Fruit fly (Drosophila melanogaster) whole organism, adult: ENCODE measurements around the gene CG15563.

ENCODE experiments used
- CG11617 ChIP-seq: fragments of 200-800 bp; sonication (Bioruptor generic); optimal IDR thresholded peaks from 2 replicates; lab custom pipeline; 2017; ENCODE audit warnings: mild to moderate bottlenecking, missing biosample characterization, missing genetic modification reagents, missing genetic modification characterization
- CG12768 ChIP-seq: fragments of 200-800 bp; sonication (Bioruptor generic); optimal IDR thresholded peaks from 2 replicates; lab custom pipeline; 2017; ENCODE audit warnings: missing biosample characterization, missing genetic modification characterization, mild to moderate bottlenecking, moderate library complexity, missing genetic modification reagents
- CG14711 ChIP-seq: fragments of 200-800 bp; sonication (Bioruptor generic); optimal IDR thresholded peaks from 2 replicates; lab custom pipeline; 2018; ENCODE audit warnings: missing biosample characterization, mild to moderate bottlenecking, missing genetic modification characterization, moderate library complexity
- CG1620 ChIP-seq: fragments of 200-800 bp; sonication (Bioruptor generic); optimal IDR thresholded peaks from 2 replicates; lab custom pipeline; 2016; ENCODE audit warnings: missing biosample characterization, missing genetic modification characterization
- CG33017 ChIP-seq: fragments of 200-800 bp; sonication (Bioruptor generic); optimal IDR thresholded peaks from 2 replicates; lab custom pipeline; 2018; ENCODE audit warnings: missing biosample characterization, mild to moderate bottlenecking, missing genetic modification characterization, moderate library complexity
- CG5204 ChIP-seq: fragments of 200-800 bp; sonication (Bioruptor generic); optimal IDR thresholded peaks from 2 replicates; lab custom pipeline; 2016; ENCODE audit warnings: missing biosample characterization, missing genetic modification characterization
- CG7045 ChIP-seq: fragments of 200-800 bp; sonication (Bioruptor generic); optimal IDR thresholded peaks from 2 replicates; lab custom pipeline; 2017; ENCODE audit warnings: missing biosample characterization, mild to moderate bottlenecking, missing genetic modification characterization
- CG7101 ChIP-seq: fragments of 200-800 bp; sonication (Bioruptor generic); optimal IDR thresholded peaks from 2 replicates; lab custom pipeline; 2018; ENCODE audit warnings: missing biosample characterization, mild to moderate bottlenecking, missing genetic modification characterization, moderate library complexity
- Clk ChIP-seq: fragments of 200-800 bp; sonication (Bioruptor generic); optimal IDR thresholded peaks from 2 replicates; lab custom pipeline; 2017; ENCODE audit warnings: missing biosample characterization, missing genetic modification characterization
- Crg-1 ChIP-seq: fragments of 200-800 bp; sonication (Bioruptor generic); optimal IDR thresholded peaks from 2 replicates; lab custom pipeline; 2016; ENCODE audit warnings: missing biosample characterization, missing genetic modification characterization
- Hr96 ChIP-seq: fragments of 200-800 bp; sonication (Bioruptor generic); optimal IDR thresholded peaks from 2 replicates; lab custom pipeline; 2016; ENCODE audit warnings: missing biosample characterization, missing genetic modification characterization
- Mnt ChIP-seq: fragments of 200-800 bp; sonication (Bioruptor generic); optimal IDR thresholded peaks from 2 replicates; lab custom pipeline; 2016; ENCODE audit warnings: missing biosample characterization, mild to moderate bottlenecking, missing genetic modification characterization
- bab1 ChIP-seq: fragments of 200-800 bp; sonication (Bioruptor generic); optimal IDR thresholded peaks from 3 replicates; lab custom pipeline; 2019; ENCODE audit warnings: missing biosample characterization, mild to moderate bottlenecking, missing genetic modification characterization, moderate library complexity
- cic ChIP-seq: fragments of 200-800 bp; sonication (Bioruptor generic); optimal IDR thresholded peaks from 2 replicates; lab custom pipeline; 2017; ENCODE audit warnings: missing biosample characterization, mild to moderate bottlenecking, missing genetic modification characterization, moderate library complexity
- cnc ChIP-seq, 2 experiments: fragments of >200 bp; optimal IDR thresholded peaks; 2 replicates each; lab custom pipeline; 2017
- kay ChIP-seq: fragments of 200-800 bp; sonication (Bioruptor generic); peaks from one replicate; lab custom pipeline; 2016; ENCODE audit warnings: missing biosample characterization, missing genetic modification characterization, borderline replicate concordance
- ovo ChIP-seq: fragments of 200-800 bp; sonication (Bioruptor generic); optimal IDR thresholded peaks from 2 replicates; lab custom pipeline; 2016; ENCODE audit warnings: missing biosample characterization, missing genetic modification characterization
- pad ChIP-seq: fragments of 200-800 bp; sonication (Bioruptor generic); optimal IDR thresholded peaks from 3 replicates; lab custom pipeline; 2017; ENCODE audit warnings: missing biosample characterization, missing genetic modification characterization, mild to moderate bottlenecking, moderate library complexity, missing genetic modification reagents
- tj ChIP-seq: fragments of 200-800 bp; sonication (Bioruptor generic); optimal IDR thresholded peaks from 3 replicates; lab custom pipeline; 2017; ENCODE audit warnings: missing biosample characterization, mild to moderate bottlenecking, missing genetic modification characterization, moderate library complexity
- toe ChIP-seq: fragments of 200-800 bp; sonication (Bioruptor generic); optimal IDR thresholded peaks from 2 replicates; lab custom pipeline; 2016; ENCODE audit warnings: missing biosample characterization, missing genetic modification characterization

The CG15563 gene

dm6 chr3R:31195695-31196113, 36.4 kb downstream of the CG15563 start, which contains the start of gene mesh:
Gene mesh, minus strand, starts transcription at chr3R:31195762.
- no peak for TF ChIP-seq kay
- no peak for TF ChIP-seq toe (GFP tag; lab: Kevin White, UChicago)
- TF ChIP-seq Crg-1 (GFP tag; lab: Kevin White, UChicago): no peak
- TF ChIP-seq Mnt (GFP tag; lab: Kevin White, UChicago): peak; percentile 26
- peak; percentile 17 for TF ChIP-seq CG7101
- TF ChIP-seq cic (GFP tag; lab: Kevin White, UChicago): peak; percentile 90
- TF ChIP-seq CG14711: peak; percentile 4
- TF ChIP-seq Hr96: no peak
- no peak for TF ChIP-seq cnc (optimal IDR thresholded peaks at IDR 0.05; lab: Kevin White, UChicago)
- no peak for TF ChIP-seq CG7045
- TF ChIP-seq CG12768 (GFP tag; lab: Kevin White, UChicago): no peak
- TF ChIP-seq ovo (GFP tag; lab: Kevin White, UChicago): peak; percentile 44
- TF ChIP-seq Clk: no peak
- no peak for TF ChIP-seq CG11617 (GFP tag; lab: Kevin White, UChicago)
- no peak for TF ChIP-seq pad (GFP tag; lab: Kevin White, UChicago)
- no peak for TF ChIP-seq CG1620 (GFP tag; lab: Kevin White, UChicago)
- TF ChIP-seq CG33017 (tag; lab: Kevin White, UChicago): peak; percentile 14
- TF ChIP-seq bab1: no peak

dm6 chr3R:31194627-31195026, 37.5 kb downstream of the CG15563 start:
- TF ChIP-seq Hr96 (peak; percentile 17), ovo (GFP tag; lab: Kevin White, UChicago) (peak; percentile 65), CG7045 (no peak), kay (no peak), cic (GFP tag; lab: Kevin White, UChicago) (peak; percentile 46)

- TF ChIP-seq kay: no peak
- no peak for TF ChIP-seq Clk
- TF ChIP-seq CG7045: no peak
- no peak for TF ChIP-seq bab1
- no peak for TF ChIP-seq tj (GFP tag; lab: Kevin White, UChicago)
- no peak for TF ChIP-seq Crg-1 (GFP tag; lab: Kevin White, UChicago)
- no peak for TF ChIP-seq cnc (optimal IDR thresholded peaks at IDR 0.05; lab: Kevin White, UChicago)
- no peak for TF ChIP-seq CG33017 (tag; lab: Kevin White, UChicago)
- no peak for TF ChIP-seq CG5204 (GFP tag; lab: Kevin White, UChicago)
- TF ChIP-seq CG11617 (GFP tag; lab: Kevin White, UChicago): no peak
- TF ChIP-seq Mnt (GFP tag; lab: Kevin White, UChicago): no peak
- no peak for TF ChIP-seq cic (GFP tag; lab: Kevin White, UChicago)
- no peak for TF ChIP-seq ovo (GFP tag; lab: Kevin White, UChicago)
- TF ChIP-seq CG14711: no peak
- TF ChIP-seq CG7101: no peak
- no peak for TF ChIP-seq CG12768 (GFP tag; lab: Kevin White, UChicago)
- no peak for TF ChIP-seq toe (GFP tag; lab: Kevin White, UChicago)
- no peak for TF ChIP-seq Hr96
- no peak for TF ChIP-seq CG1620 (GFP tag; lab: Kevin White, UChicago)
- TF ChIP-seq pad (GFP tag; lab: Kevin White, UChicago): no peak
Measured at dm6 chr3R:31193062-31193461, 39.1 kb downstream of the CG15563 start, which contains the start of gene bnk. Gene bnk, plus strand, starts transcription at chr3R:31193362.

dm6 chr3R:31181816-31182215, 50.3 kb downstream of the CG15563 start:
- no peak for TF ChIP-seq Hr96
- TF ChIP-seq Clk: no peak
- no peak for TF ChIP-seq CG7101
- TF ChIP-seq toe (GFP tag; lab: Kevin White, UChicago): no peak
- TF ChIP-seq cnc (optimal IDR thresholded peaks at IDR 0.05; lab: Kevin White, UChicago): no peak
- TF ChIP-seq kay: no peak
- TF ChIP-seq CG1620 (GFP tag; lab: Kevin White, UChicago): no peak
- no peak for TF ChIP-seq Mnt (GFP tag; lab: Kevin White, UChicago)
- TF ChIP-seq Crg-1 (GFP tag; lab: Kevin White, UChicago): no peak
- TF ChIP-seq CG11617 (GFP tag; lab: Kevin White, UChicago): no peak
- no peak for TF ChIP-seq CG7045
